Worm (Caenorhabditis elegans) whole organism, L2 larva: ENCODE measurements around the gene F22E5.23.

Source experiments
- C34F6.9 ChIP-seq: fragments of 150-350 bp; optimal IDR thresholded peaks from 2 replicates; lab custom pipeline; 2014; ENCODE audit warnings: missing biosample characterization, missing genetic modification characterization
- F13H6.1 ChIP-seq: sonication (generic microtip); optimal IDR thresholded peaks from 2 replicates; lab custom pipeline; 2016; ENCODE audit warnings: missing genetic modification characterization, missing compliant biosample characterization
- R02D3.7 ChIP-seq: fragments of 150-350 bp; optimal IDR thresholded peaks from 2 replicates; lab custom pipeline; 2014; ENCODE audit warnings: missing biosample characterization, missing genetic modification characterization
- Y55F3AM.14 ChIP-seq: fragments of 200-800 bp; sonication (Bioruptor generic); optimal IDR thresholded peaks from 2 replicates; lab custom pipeline; 2018; ENCODE audit warnings: mild to moderate bottlenecking, missing genetic modification characterization, missing compliant biosample characterization
- ZK546.5 ChIP-seq: sonication (generic microtip); optimal IDR thresholded peaks from 2 replicates; lab custom pipeline; 2017; ENCODE audit warnings: missing biosample characterization, missing genetic modification characterization
- alr-1 ChIP-seq: fragments of 150-350 bp; optimal IDR thresholded peaks from 2 replicates; lab custom pipeline; 2014; ENCODE audit warnings: missing biosample characterization, missing genetic modification characterization
- aly-2 ChIP-seq: fragments of 150-350 bp; optimal IDR thresholded peaks from 2 replicates; lab custom pipeline; 2014; ENCODE audit warnings: missing biosample characterization, missing genetic modification characterization
- ama-1 ChIP-seq: fragments of 150-350 bp; optimal IDR thresholded peaks from 2 replicates; lab custom pipeline; 2018; ENCODE audit warnings: inconsistent platforms
- blmp-1 ChIP-seq: sonication (generic microtip); optimal IDR thresholded peaks from 2 replicates; lab custom pipeline; 2017; ENCODE audit warnings: missing genetic modification characterization, mild to moderate bottlenecking, missing compliant biosample characterization, antibody characterized with exemption, moderate library complexity; ENCODE audit not compliant: insufficient read depth
- ceh-16 ChIP-seq: fragments of 150-350 bp; optimal IDR thresholded peaks from 2 replicates; lab custom pipeline; 2014; ENCODE audit warnings: missing biosample characterization, missing genetic modification characterization
- ceh-82 ChIP-seq: fragments of 150-350 bp; optimal IDR thresholded peaks from 2 replicates; lab custom pipeline; 2014; ENCODE audit warnings: missing biosample characterization, missing genetic modification characterization
- crh-2 ChIP-seq: sonication (generic microtip); optimal IDR thresholded peaks from 2 replicates; lab custom pipeline; 2017; ENCODE audit warnings: missing biosample characterization, missing genetic modification characterization
- dmd-4 ChIP-seq: sonication (generic microtip); optimal IDR thresholded peaks from 2 replicates; lab custom pipeline; 2017; ENCODE audit warnings: missing biosample characterization, missing genetic modification characterization
- elt-3 ChIP-seq: sonication (generic microtip); optimal IDR thresholded peaks from 2 replicates; lab custom pipeline; 2017; ENCODE audit warnings: missing biosample characterization, missing genetic modification characterization
- gmeb-1 ChIP-seq: fragments of 150-350 bp; optimal IDR thresholded peaks from 2 replicates; lab custom pipeline; 2014; ENCODE audit warnings: missing biosample characterization, missing genetic modification characterization
- lin-11 ChIP-seq: fragments of 150-350 bp; sonication (generic microtip); optimal IDR thresholded peaks from 2 replicates; lab custom pipeline; 2014; ENCODE audit warnings: missing biosample characterization, missing genetic modification characterization, inconsistent platforms, mixed read lengths
- lin-13 ChIP-seq: fragments of 150-350 bp; optimal IDR thresholded peaks from 2 replicates; lab custom pipeline; 2014; ENCODE audit warnings: missing biosample characterization, missing genetic modification reagents, missing genetic modification characterization
- lin-39 ChIP-seq: fragments of 150-350 bp; optimal IDR thresholded peaks from 2 replicates; lab custom pipeline; 2014; ENCODE audit warnings: missing biosample characterization, missing genetic modification reagents, missing genetic modification characterization
- mab-5 ChIP-seq: fragments of 150-350 bp; optimal IDR thresholded peaks from 2 replicates; lab custom pipeline; 2014; ENCODE audit warnings: missing biosample characterization, missing genetic modification characterization
- mbf-1 ChIP-seq: sonication (generic microtip); optimal IDR thresholded peaks from 2 replicates; lab custom pipeline; 2017; ENCODE audit warnings: missing biosample characterization, missing genetic modification characterization
- nhr-11 ChIP-seq: fragments of 150-350 bp; optimal IDR thresholded peaks from 2 replicates; lab custom pipeline; 2014; ENCODE audit warnings: missing biosample characterization, missing genetic modification characterization
- nhr-12 ChIP-seq: fragments of 150-350 bp; optimal IDR thresholded peaks from 2 replicates; lab custom pipeline; 2014; ENCODE audit warnings: missing biosample characterization, missing genetic modification characterization
- nhr-129 ChIP-seq: fragments of 150-350 bp; optimal IDR thresholded peaks from 2 replicates; lab custom pipeline; 2014; ENCODE audit warnings: missing biosample characterization, missing genetic modification characterization
- nhr-21 ChIP-seq: fragments of 150-350 bp; optimal IDR thresholded peaks from 2 replicates; lab custom pipeline; 2014; ENCODE audit warnings: missing biosample characterization, missing genetic modification characterization
- nhr-23 ChIP-seq: fragments of 150-350 bp; optimal IDR thresholded peaks from 2 replicates; lab custom pipeline; 2014; ENCODE audit warnings: missing biosample characterization, missing genetic modification reagents, missing genetic modification characterization
- nhr-237 ChIP-seq: fragments of 150-350 bp; optimal IDR thresholded peaks from 2 replicates; lab custom pipeline; 2014; ENCODE audit warnings: missing biosample characterization, missing genetic modification characterization
- nhr-25 ChIP-seq: fragments of 150-350 bp; sonication (generic microtip); optimal IDR thresholded peaks from 3 replicates; lab custom pipeline; 2014; ENCODE audit warnings: missing biosample characterization, missing genetic modification characterization
- nhr-77 ChIP-seq: fragments of 150-350 bp; optimal IDR thresholded peaks from 2 replicates; lab custom pipeline; 2014; ENCODE audit warnings: missing biosample characterization, missing genetic modification characterization
- sma-9 ChIP-seq, 2 experiments: fragments of 150-350 bp in 1 of 2; sonication (generic microtip) in 1 of 2; optimal IDR thresholded peaks; 2 replicates each; lab custom pipeline; 2014 to 2016; ENCODE audit warnings: missing genetic modification characterization in 2 of 2, mild to moderate bottlenecking in 1 of 2, missing biosample characterization in 1 of 2, missing compliant biosample characterization in 1 of 2, missing genetic modification reagents in 1 of 2, moderate library complexity in 1 of 2
- unc-55 ChIP-seq: fragments of 150-350 bp; sonication (generic microtip); optimal IDR thresholded peaks from 3 replicates; lab custom pipeline; 2014; ENCODE audit warnings: missing biosample characterization, missing genetic modification reagents, missing genetic modification characterization
- unc-62 ChIP-seq: fragments of 150-350 bp; optimal IDR thresholded peaks from 2 replicates; lab custom pipeline; 2014; ENCODE audit warnings: missing biosample characterization, missing genetic modification reagents, missing genetic modification characterization
- zag-1 ChIP-seq: fragments of 150-350 bp; optimal IDR thresholded peaks from 2 replicates; lab custom pipeline; 2014; ENCODE audit warnings: missing biosample characterization, missing genetic modification characterization
- ztf-1 ChIP-seq: fragments of 200-800 bp; sonication (Bioruptor generic); conservative IDR thresholded peaks from 2 replicates; pipeline ENCODE4 v1.3.6; 2022; ENCODE audit warnings: missing genetic modification characterization, missing compliant biosample characterization

The F22E5.23 gene

ce11 chrII:2628401-2628800 is 12.7 kb upstream of the F22E5.23 start:
- TF ChIP-seq unc-62 (GFP tag; lab: Kevin White, UChicago): no peak
- TF ChIP-seq Y55F3AM.14: no peak
- TF ChIP-seq nhr-129 (tag; lab: Kevin White, UChicago): no peak

DNA sequence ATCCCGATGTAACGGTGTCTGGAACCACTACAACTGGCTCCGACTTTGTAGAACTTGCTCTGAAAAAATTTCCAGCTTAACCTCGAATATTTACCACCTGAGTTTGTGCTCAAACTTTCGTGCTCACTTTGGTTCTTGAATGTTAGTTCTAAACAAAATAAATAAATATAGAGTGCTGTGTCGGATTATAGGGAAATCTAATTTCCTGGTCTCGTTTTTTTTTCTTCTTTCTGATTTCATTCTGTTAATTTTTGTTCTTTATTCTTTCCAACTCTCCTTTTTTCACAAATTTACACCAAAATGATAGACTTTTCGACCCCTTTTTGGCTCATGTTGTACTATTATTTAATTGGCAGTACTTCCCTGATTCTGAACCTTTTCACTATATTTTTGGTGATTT is 11.8 kb upstream of the F22E5.23 start, which contains the start of gene sri-37:
Gene sri-37 (plus strand): TSS at position 301 of the 400 bp plus-strand sequence.
- TF ChIP-seq nhr-12 (tag; lab: Kevin White, UChicago) (no peak), lin-13 (GFP tag; lab: Kevin White, UChicago) (no peak), ceh-82 (no peak), nhr-237 (tag; lab: Kevin White, UChicago) (no peak), sma-9 (GFP tag; optimal IDR thresholded peaks at IDR 0.05; lab: Kevin White, UChicago) (no peak), sma-9 (tag; optimal IDR thresholded peaks at IDR 0.05; lab: Kevin White, UChicago) (no peak), aly-2 (tag; lab: Kevin White, UChicago) (no peak), nhr-77 (no peak), R02D3.7 (no peak), alr-1 (tag; lab: Kevin White, UChicago) (no peak), unc-62 (GFP tag; lab: Kevin White, UChicago) (no peak), ama-1 (lab: Kevin White, UChicago) (no peak), zag-1 (tag; lab: Kevin White, UChicago) (no peak)

DNA sequence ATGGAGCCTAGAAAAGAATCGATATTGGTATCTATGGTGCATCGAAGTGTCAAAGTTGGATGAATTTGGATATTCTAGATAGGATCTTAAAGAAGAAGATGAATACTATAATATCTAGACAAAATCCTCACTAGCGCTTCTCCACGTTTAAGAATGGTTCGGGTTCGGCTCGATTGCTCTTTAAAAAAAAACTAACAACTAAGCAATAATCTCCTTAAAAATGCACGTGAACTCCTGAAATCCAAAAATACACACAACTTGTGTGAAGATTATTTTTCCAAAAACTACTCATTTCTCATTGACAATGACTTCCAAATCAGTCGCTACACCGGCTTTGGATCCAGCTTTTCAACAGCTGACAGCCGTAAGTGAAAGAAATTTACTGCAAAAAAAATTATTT is 9.9 kb upstream of the F22E5.23 start, which contains the start of gene D2062.1:
Gene D2062.1 (plus strand): TSS at position 301 of the 400 bp plus-strand sequence.
- TF ChIP-seq dmd-4: no peak
- no peak for TF ChIP-seq ZK546.5

- TF ChIP-seq nhr-23 (tag; lab: Kevin White, UChicago): no peak
- TF ChIP-seq unc-55 (GFP tag; lab: Kevin White, UChicago): no peak
- no peak for TF ChIP-seq Y55F3AM.14
- TF ChIP-seq blmp-1 (tag; lab: Kevin White, UChicago): no peak
- TF ChIP-seq lin-39 (tag; lab: Kevin White, UChicago): no peak
- TF ChIP-seq elt-3 (tag; lab: Kevin White, UChicago): no peak
- no peak for TF ChIP-seq nhr-21 (tag; lab: Kevin White, UChicago)
- TF ChIP-seq mbf-1 (tag; lab: Kevin White, UChicago): no peak
- TF ChIP-seq gmeb-1 (tag; lab: Kevin White, UChicago): no peak
- TF ChIP-seq unc-62 (GFP tag; lab: Kevin White, UChicago): no peak
- no peak for TF ChIP-seq ztf-1
- TF ChIP-seq nhr-11 (tag; lab: Kevin White, UChicago): no peak
- no peak for TF ChIP-seq aly-2 (tag; lab: Kevin White, UChicago)
- TF ChIP-seq nhr-25 (tag; lab: Kevin White, UChicago): no peak
- TF ChIP-seq F13H6.1 (tag; lab: Kevin White, UChicago): no peak
- no peak for TF ChIP-seq lin-11 (tag; lab: Kevin White, UChicago)
- no peak for TF ChIP-seq ZK546.5
- TF ChIP-seq ceh-16: no peak
- TF ChIP-seq, all 48 proteins: peak for 0
Measured at ce11 chrII:2637359-2637758, 3.7 kb upstream of the F22E5.23 start, which contains the start of gene F22E5.21. Gene F22E5.21, minus strand, starts transcription at chrII:2637459.

DNA sequence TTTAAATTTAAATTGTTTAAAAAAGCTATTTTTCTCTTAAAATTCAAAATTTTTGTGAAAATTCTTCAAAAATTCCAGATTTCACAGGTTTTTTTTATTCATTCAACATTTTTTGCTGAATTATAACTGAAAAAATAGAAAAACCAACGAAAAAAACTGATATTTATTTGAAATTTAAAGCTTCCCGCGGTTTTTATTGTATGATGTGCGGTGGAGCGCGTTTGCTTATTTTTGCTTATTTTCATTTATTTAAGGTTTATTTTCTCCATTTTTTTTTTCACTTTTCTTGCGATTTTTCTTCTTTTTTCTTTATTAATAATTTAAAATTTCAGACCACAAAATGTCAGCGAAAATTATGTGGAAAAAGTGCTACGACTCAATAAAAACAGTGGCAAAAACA is 3.0 kb upstream of the F22E5.23 start, which contains the start of gene F22E5.9:
Gene F22E5.9 (plus strand): TSS at position 327 of the 400 bp plus-strand sequence.
- TF ChIP-seq crh-2 (no peak), ama-1 (lab: Kevin White, UChicago) (no peak), mab-5 (tag; lab: Kevin White, UChicago) (no peak), unc-55 (GFP tag; lab: Kevin White, UChicago) (peak; percentile 61), gmeb-1 (tag; lab: Kevin White, UChicago) (peak; percentile 91), elt-3 (tag; lab: Kevin White, UChicago) (no peak), C34F6.9 (peak; percentile 26)
